Fruit fly (Drosophila melanogaster): Measurements from ENCODE around the gene CG12121.

The CG12121 gene

dm6 chrX:9220434-9220833 lies 11.7 kb downstream of the CG12121 start (continued):
- TF ChIP-seq insv (GFP tag; optimal IDR thresholded peaks at IDR 0.05), result no peak
- peak; percentile 32 for TF ChIP-seq CG2712 (tag; optimal IDR thresholded peaks at IDR 0.05)
- TF ChIP-seq CG3281 (GFP tag; optimal IDR thresholded peaks at IDR 0.05), result no peak
- peak; percentile 29; the same call in 1 of the 2 replicates for TF ChIP-seq ranshi (GFP tag; IDR thresholded peaks at IDR 0.05)
- TF ChIP-seq CG9932 (GFP tag; IDR thresholded peaks at IDR 0.05), result no peak
- TF ChIP-seq Xrp1 (GFP tag; IDR thresholded peaks at IDR 0.05), result peak; percentile 53; the same call in 1 of the 2 replicates
- TF ChIP-seq ftz-f1 (GFP tag; optimal IDR thresholded peaks at IDR 0.05), result no peak
- TF ChIP-seq CG1603 (tag; optimal IDR thresholded peaks at IDR 0.05), result peak; percentile 64
- no peak for TF ChIP-seq CG8944 (GFP tag; optimal IDR thresholded peaks at IDR 0.05)
- TF ChIP-seq CG8388 (GFP tag; optimal IDR thresholded peaks at IDR 0.05), result peak; percentile 0
- TF ChIP-seq bsh (GFP tag; optimal IDR thresholded peaks at IDR 0.05), result peak in 1 of 2 experiments; percentile 52
- no peak for TF ChIP-seq grn (GFP tag; optimal IDR thresholded peaks at IDR 0.05)
- no peak for TF ChIP-seq mirr (GFP tag; optimal IDR thresholded peaks at IDR 0.05)
- TF ChIP-seq Antp (GFP tag; optimal IDR thresholded peaks at IDR 0.05), result peak; percentile 32
- TF ChIP-seq CG31441 (GFP tag; IDR thresholded peaks at IDR 0.05), result peak; percentile 16; the same call in 1 of the 2 replicates
- no peak for TF ChIP-seq CG10267 (tag; optimal IDR thresholded peaks at IDR 0.05)
- TF ChIP-seq vvl (GFP tag; IDR thresholded peaks at IDR 0.05), result 0 out of 2 replicates have a peak, but pooled peaks have one; percentile 17
- no peak for TF ChIP-seq Myb (GFP tag; optimal IDR thresholded peaks at IDR 0.05)
- TF ChIP-seq prd (optimal IDR thresholded peaks at IDR 0.05), result no peak
- TF ChIP-seq prd (GFP tag; IDR thresholded peaks at IDR 0.05), result peak; percentile 74
- no peak for TF ChIP-seq CG18476 (GFP tag; optimal IDR thresholded peaks at IDR 0.05)
- TF ChIP-seq Oli (tag; optimal IDR thresholded peaks at IDR 0.05), result peak; percentile 14
- TF ChIP-seq CG13624 (GFP tag; optimal IDR thresholded peaks at IDR 0.05), result no peak
- TF ChIP-seq bowl (GFP tag; IDR thresholded peaks at IDR 0.05), result no peak
- no peak for TF ChIP-seq trh (GFP tag; optimal IDR thresholded peaks at IDR 0.05)
- no peak for TF ChIP-seq CG3995 (GFP tag; optimal IDR thresholded peaks at IDR 0.05)
- no peak for TF ChIP-seq hbn (GFP tag; IDR thresholded peaks at IDR 0.05; ENCODE audit: partially characterized antibody)
- 0 out of 2 replicates have a peak, but pooled peaks have one; percentile 16 for TF ChIP-seq peb (GFP tag; IDR thresholded peaks at IDR 0.05)
- TF ChIP-seq Scr (GFP tag; IDR thresholded peaks at IDR 0.05; ENCODE audit: partially characterized antibody), result no peak
- TF ChIP-seq Meics (GFP tag; optimal IDR thresholded peaks at IDR 0.05), result no peak
- peak; percentile 26 for TF ChIP-seq dmrt99B (tag; optimal IDR thresholded peaks at IDR 0.05)
- peak; percentile 55 for TF ChIP-seq lmd (GFP tag; IDR thresholded peaks at IDR 0.05)
- peak; percentile 54; the same call in 2 of the 4 replicates for TF ChIP-seq Gug (GFP tag; IDR thresholded peaks at IDR 0.05)
- no peak for TF ChIP-seq ATbp (GFP tag; optimal IDR thresholded peaks at IDR 0.05)
- no peak for TF ChIP-seq chm (GFP tag; IDR thresholded peaks at IDR 0.05)
- TF ChIP-seq Blimp-1 (GFP tag; optimal IDR thresholded peaks at IDR 0.05), result peak; percentile 22
- TF ChIP-seq CG9817 (tag; optimal IDR thresholded peaks at IDR 0.05), result no peak
- peak; percentile 55; the same call in 1 of the 2 replicates for TF ChIP-seq ara (GFP tag; IDR thresholded peaks at IDR 0.05)
- TF ChIP-seq CG17829 (tag; optimal IDR thresholded peaks at IDR 0.05), result peak; percentile 6

dm6 chrX:9216572-9216971 lies 15.6 kb downstream of the CG12121 start, which contains the start of gene CG15369:
Gene CG15369 (plus strand): TSS chrX:9216872.
- TF ChIP-seq trh (GFP tag; optimal IDR thresholded peaks at IDR 0.05), result no peak
- no peak for TF ChIP-seq Sox102F (GFP tag; optimal IDR thresholded peaks at IDR 0.05)
- TF ChIP-seq MESR4 (GFP tag; optimal IDR thresholded peaks at IDR 0.05), result no peak
- no peak for TF ChIP-seq Myb (GFP tag; optimal IDR thresholded peaks at IDR 0.05)

Measured in whole organism, embryonic.